Worm (Caenorhabditis elegans) whole organism, L2 larva: Measurements from ENCODE around the gene rnp-5.
A peak's percentile ranks its signal among the peaks of the same experiment; 100 is the strongest.

Experiments
- C34F6.9 ChIP-seq: fragments of 150-350 bp; optimal IDR thresholded peaks from 2 replicates; lab custom pipeline; 2014; ENCODE audit warnings: missing biosample characterization, missing genetic modification characterization
- F13H6.1 ChIP-seq: sonication (generic microtip); optimal IDR thresholded peaks from 2 replicates; lab custom pipeline; 2016; ENCODE audit warnings: missing genetic modification characterization, missing compliant biosample characterization
- R02D3.7 ChIP-seq: fragments of 150-350 bp; optimal IDR thresholded peaks from 2 replicates; lab custom pipeline; 2014; ENCODE audit warnings: missing biosample characterization, missing genetic modification characterization
- Y55F3AM.14 ChIP-seq: fragments of 200-800 bp; sonication (Bioruptor generic); optimal IDR thresholded peaks from 2 replicates; lab custom pipeline; 2018; ENCODE audit warnings: mild to moderate bottlenecking, missing genetic modification characterization, missing compliant biosample characterization
- ZK546.5 ChIP-seq: sonication (generic microtip); optimal IDR thresholded peaks from 2 replicates; lab custom pipeline; 2017; ENCODE audit warnings: missing biosample characterization, missing genetic modification characterization
- alr-1 ChIP-seq: fragments of 150-350 bp; optimal IDR thresholded peaks from 2 replicates; lab custom pipeline; 2014; ENCODE audit warnings: missing biosample characterization, missing genetic modification characterization
- aly-2 ChIP-seq: fragments of 150-350 bp; optimal IDR thresholded peaks from 2 replicates; lab custom pipeline; 2014; ENCODE audit warnings: missing biosample characterization, missing genetic modification characterization
- ama-1 ChIP-seq: fragments of 150-350 bp; optimal IDR thresholded peaks from 2 replicates; lab custom pipeline; 2018; ENCODE audit warnings: inconsistent platforms
- blmp-1 ChIP-seq: sonication (generic microtip); optimal IDR thresholded peaks from 2 replicates; lab custom pipeline; 2017; ENCODE audit warnings: missing genetic modification characterization, mild to moderate bottlenecking, missing compliant biosample characterization, antibody characterized with exemption, moderate library complexity; ENCODE audit not compliant: insufficient read depth
- ceh-16 ChIP-seq: fragments of 150-350 bp; optimal IDR thresholded peaks from 2 replicates; lab custom pipeline; 2014; ENCODE audit warnings: missing biosample characterization, missing genetic modification characterization
- ceh-82 ChIP-seq: fragments of 150-350 bp; optimal IDR thresholded peaks from 2 replicates; lab custom pipeline; 2014; ENCODE audit warnings: missing biosample characterization, missing genetic modification characterization
- crh-2 ChIP-seq: sonication (generic microtip); optimal IDR thresholded peaks from 2 replicates; lab custom pipeline; 2017; ENCODE audit warnings: missing biosample characterization, missing genetic modification characterization
- dmd-4 ChIP-seq: sonication (generic microtip); optimal IDR thresholded peaks from 2 replicates; lab custom pipeline; 2017; ENCODE audit warnings: missing biosample characterization, missing genetic modification characterization
- egl-27 ChIP-seq: sonication (generic microtip); optimal IDR thresholded peaks from 3 replicates; lab custom pipeline; 2017; ENCODE audit warnings: missing biosample characterization, missing genetic modification reagents, missing genetic modification characterization
- elt-3 ChIP-seq: sonication (generic microtip); optimal IDR thresholded peaks from 2 replicates; lab custom pipeline; 2017; ENCODE audit warnings: missing biosample characterization, missing genetic modification characterization
- fos-1 ChIP-seq: fragments of 150-350 bp; optimal IDR thresholded peaks from 2 replicates; lab custom pipeline; 2014; ENCODE audit warnings: missing biosample characterization, missing genetic modification characterization
- gmeb-1 ChIP-seq: fragments of 150-350 bp; optimal IDR thresholded peaks from 2 replicates; lab custom pipeline; 2014; ENCODE audit warnings: missing biosample characterization, missing genetic modification characterization
- lin-11 ChIP-seq: fragments of 150-350 bp; sonication (generic microtip); optimal IDR thresholded peaks from 2 replicates; lab custom pipeline; 2014; ENCODE audit warnings: missing biosample characterization, missing genetic modification characterization, inconsistent platforms, mixed read lengths
- lin-13 ChIP-seq: fragments of 150-350 bp; optimal IDR thresholded peaks from 2 replicates; lab custom pipeline; 2014; ENCODE audit warnings: missing biosample characterization, missing genetic modification reagents, missing genetic modification characterization
- lin-39 ChIP-seq: fragments of 150-350 bp; optimal IDR thresholded peaks from 2 replicates; lab custom pipeline; 2014; ENCODE audit warnings: missing biosample characterization, missing genetic modification reagents, missing genetic modification characterization
- lsy-2 ChIP-seq, 2 experiments: fragments of 150-350 bp in 1 of 2; sonication (generic microtip) in 1 of 2; optimal IDR thresholded peaks; 2 replicates each; lab custom pipeline; 2014 to 2017; ENCODE audit warnings: missing biosample characterization in 2 of 2, missing genetic modification characterization in 2 of 2
- mab-5 ChIP-seq: fragments of 150-350 bp; optimal IDR thresholded peaks from 2 replicates; lab custom pipeline; 2014; ENCODE audit warnings: missing biosample characterization, missing genetic modification characterization
- mbf-1 ChIP-seq: sonication (generic microtip); optimal IDR thresholded peaks from 2 replicates; lab custom pipeline; 2017; ENCODE audit warnings: missing biosample characterization, missing genetic modification characterization
- mdl-1 ChIP-seq, 2 experiments: fragments of 150-350 bp in 1 of 2; sonication (generic microtip) in 1 of 2; optimal IDR thresholded peaks; 2 replicates each; lab custom pipeline; 2017; ENCODE audit warnings: missing biosample characterization in 2 of 2, missing genetic modification characterization in 2 of 2
- nhr-10 ChIP-seq: sonication (generic microtip); optimal IDR thresholded peaks from 2 replicates; lab custom pipeline; 2017; ENCODE audit warnings: missing biosample characterization, missing genetic modification characterization
- nhr-11 ChIP-seq: fragments of 150-350 bp; optimal IDR thresholded peaks from 2 replicates; lab custom pipeline; 2014; ENCODE audit warnings: missing biosample characterization, missing genetic modification characterization
- nhr-129 ChIP-seq: fragments of 150-350 bp; optimal IDR thresholded peaks from 2 replicates; lab custom pipeline; 2014; ENCODE audit warnings: missing biosample characterization, missing genetic modification characterization
- nhr-21 ChIP-seq: fragments of 150-350 bp; optimal IDR thresholded peaks from 2 replicates; lab custom pipeline; 2014; ENCODE audit warnings: missing biosample characterization, missing genetic modification characterization
- nhr-23 ChIP-seq: fragments of 150-350 bp; optimal IDR thresholded peaks from 2 replicates; lab custom pipeline; 2014; ENCODE audit warnings: missing biosample characterization, missing genetic modification reagents, missing genetic modification characterization
- nhr-237 ChIP-seq: fragments of 150-350 bp; optimal IDR thresholded peaks from 2 replicates; lab custom pipeline; 2014; ENCODE audit warnings: missing biosample characterization, missing genetic modification characterization
- nhr-25 ChIP-seq: fragments of 150-350 bp; sonication (generic microtip); optimal IDR thresholded peaks from 3 replicates; lab custom pipeline; 2014; ENCODE audit warnings: missing biosample characterization, missing genetic modification characterization
- nhr-6 ChIP-seq: fragments of 150-350 bp; optimal IDR thresholded peaks from 2 replicates; lab custom pipeline; 2014; ENCODE audit warnings: missing biosample characterization, missing genetic modification characterization
- peb-1 ChIP-seq: fragments of 150-350 bp; optimal IDR thresholded peaks from 2 replicates; lab custom pipeline; 2014; ENCODE audit warnings: missing biosample characterization, missing genetic modification characterization
- sem-4 ChIP-seq: fragments of 150-350 bp; optimal IDR thresholded peaks from 2 replicates; lab custom pipeline; 2014; ENCODE audit warnings: missing biosample characterization, missing genetic modification reagents, missing genetic modification characterization
- skn-1 ChIP-seq: sonication (generic microtip); optimal IDR thresholded peaks from 2 replicates; lab custom pipeline; 2017; ENCODE audit warnings: missing biosample characterization, missing genetic modification characterization
- sma-3 ChIP-seq: sonication (generic microtip); optimal IDR thresholded peaks from 2 replicates; lab custom pipeline; 2016; ENCODE audit warnings: missing genetic modification reagents, missing genetic modification characterization, missing compliant biosample characterization
- sma-9 ChIP-seq, 2 experiments: fragments of 150-350 bp in 1 of 2; sonication (generic microtip) in 1 of 2; optimal IDR thresholded peaks; 2 replicates each; lab custom pipeline; 2014 to 2016; ENCODE audit warnings: missing genetic modification characterization in 2 of 2, mild to moderate bottlenecking in 1 of 2, missing biosample characterization in 1 of 2, missing compliant biosample characterization in 1 of 2, missing genetic modification reagents in 1 of 2, moderate library complexity in 1 of 2
- snpc-4 ChIP-seq: fragments of 150-350 bp; optimal IDR thresholded peaks from 2 replicates; lab custom pipeline; 2014; ENCODE audit warnings: missing biosample characterization, missing genetic modification characterization
- unc-55 ChIP-seq: fragments of 150-350 bp; sonication (generic microtip); optimal IDR thresholded peaks from 3 replicates; lab custom pipeline; 2014; ENCODE audit warnings: missing biosample characterization, missing genetic modification reagents, missing genetic modification characterization
- unc-62 ChIP-seq: fragments of 150-350 bp; optimal IDR thresholded peaks from 2 replicates; lab custom pipeline; 2014; ENCODE audit warnings: missing biosample characterization, missing genetic modification reagents, missing genetic modification characterization
- zag-1 ChIP-seq: fragments of 150-350 bp; optimal IDR thresholded peaks from 2 replicates; lab custom pipeline; 2014; ENCODE audit warnings: missing biosample characterization, missing genetic modification characterization
- ztf-1 ChIP-seq: fragments of 200-800 bp; sonication (Bioruptor generic); conservative IDR thresholded peaks from 2 replicates; pipeline ENCODE4 v1.3.6; 2022; ENCODE audit warnings: missing genetic modification characterization, missing compliant biosample characterization
- ztf-4 ChIP-seq: fragments of 150-350 bp; optimal IDR thresholded peaks from 2 replicates; lab custom pipeline; 2014; ENCODE audit warnings: missing biosample characterization, missing genetic modification characterization

Gene rnp-5

ce11 chrIII:835208-835607, 18.5 kb downstream of the rnp-5 start:
- TF ChIP-seq ama-1 (lab: Kevin White, UChicago) (peak; percentile 30), ztf-1 (GFP tag; lab: Robert Waterston, UW) (no peak)

DNA sequence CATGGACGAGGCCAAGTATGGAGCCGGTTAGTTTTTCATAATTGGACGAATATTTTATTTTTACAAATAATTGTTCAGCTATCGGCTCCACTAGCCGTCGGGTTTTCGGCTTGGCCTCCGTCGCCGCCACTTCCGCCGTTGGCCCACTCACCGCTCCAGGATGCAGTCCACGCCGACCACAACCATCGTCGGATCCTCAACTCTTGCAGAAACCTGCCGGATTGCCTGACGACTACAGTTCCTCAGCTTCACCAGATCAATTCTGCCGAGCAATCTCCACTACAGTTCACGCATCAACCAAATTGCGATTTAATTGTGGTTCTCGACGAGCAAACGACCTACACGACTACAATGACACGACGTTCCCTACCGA, 19.3 kb downstream of the rnp-5 start:
- no peak for TF ChIP-seq nhr-6 (tag; lab: Kevin White, UChicago)
- TF ChIP-seq Y55F3AM.14 (GFP tag; lab: Kevin White, UChicago) = peak; percentile 14

ce11 chrIII:833711-834442, 19.8 kb downstream of the rnp-5 start:
- TF ChIP-seq gmeb-1 = peak; percentile 69
- peak; percentile 92 for TF ChIP-seq sma-9 (GFP tag; optimal IDR thresholded peaks at IDR 0.05; lab: Kevin White, UChicago)
- TF ChIP-seq sma-9 (tag; optimal IDR thresholded peaks at IDR 0.05; lab: Kevin White, UChicago) = no peak
- peak; percentile 28 for TF ChIP-seq snpc-4 (tag; lab: Kevin White, UChicago)
- peak; percentile 97 for TF ChIP-seq C34F6.9 (tag; lab: Kevin White, UChicago)
- TF ChIP-seq Y55F3AM.14 (GFP tag; lab: Kevin White, UChicago) = peak; percentile 84
- no peak for TF ChIP-seq unc-62 (GFP tag; lab: Kevin White, UChicago)
- peak; percentile 67 to 89 for TF ChIP-seq lsy-2 (tag; optimal IDR thresholded peaks at IDR 0.05; lab: Kevin White, UChicago)
- peak; percentile 91 for TF ChIP-seq F13H6.1 (tag; lab: Kevin White, UChicago)
- TF ChIP-seq dmd-4 (tag; lab: Kevin White, UChicago) = no peak
- TF ChIP-seq zag-1 = peak; percentile 87
- TF ChIP-seq sem-4 (tag; lab: Kevin White, UChicago) = peak; percentile 88
- TF ChIP-seq crh-2 (tag; lab: Kevin White, UChicago) = peak; percentile 93
- peak; percentile 95 for TF ChIP-seq nhr-25 (tag; lab: Kevin White, UChicago)
- TF ChIP-seq elt-3 (tag; lab: Kevin White, UChicago) = no peak
- TF ChIP-seq lin-13 (GFP tag; lab: Kevin White, UChicago) = peak; percentile 78
- peak; percentile 94 for TF ChIP-seq nhr-21
- TF ChIP-seq nhr-129 = peak; percentile 100
- no peak for TF ChIP-seq ZK546.5 (tag; lab: Kevin White, UChicago)
- TF ChIP-seq nhr-237 (tag; lab: Kevin White, UChicago) = no peak
- TF ChIP-seq nhr-11 (tag; lab: Kevin White, UChicago) = no peak
- TF ChIP-seq R02D3.7 (tag; lab: Kevin White, UChicago) = no peak
- no peak for TF ChIP-seq aly-2 (tag; lab: Kevin White, UChicago)
- no peak for TF ChIP-seq nhr-23 (tag; lab: Kevin White, UChicago)
- TF ChIP-seq nhr-6 (tag; lab: Kevin White, UChicago) = peak; percentile 56
- TF ChIP-seq fos-1 (tag; lab: Kevin White, UChicago) = peak; percentile 99
- TF ChIP-seq mab-5 (tag; lab: Kevin White, UChicago) = peak; percentile 70
- peak; percentile 81 for TF ChIP-seq ztf-4 (tag; lab: Kevin White, UChicago)
- peak; percentile 35 for TF ChIP-seq skn-1
- TF ChIP-seq alr-1 = no peak
- TF ChIP-seq peb-1 = peak; percentile 49
- TF ChIP-seq egl-27 (tag; lab: Kevin White, UChicago) = peak; percentile 92
- TF ChIP-seq mdl-1 (tag; optimal IDR thresholded peaks at IDR 0.05; lab: Kevin White, UChicago) = peak; percentile 83 to 94
- TF ChIP-seq unc-55 (GFP tag; lab: Kevin White, UChicago) = peak; percentile 96
- TF ChIP-seq sma-3 (GFP tag; lab: Kevin White, UChicago) = peak; percentile 95
- peak; percentile 82 for TF ChIP-seq nhr-10 (tag; lab: Kevin White, UChicago)
- TF ChIP-seq ama-1 (lab: Kevin White, UChicago) = peak; percentile 94
- TF ChIP-seq lin-11 = peak; percentile 83
- no peak for TF ChIP-seq mbf-1 (tag; lab: Kevin White, UChicago)
- peak; percentile 82 for TF ChIP-seq ceh-16
- TF ChIP-seq ceh-82 = peak; percentile 3
- TF ChIP-seq lin-39 (tag; lab: Kevin White, UChicago) = no peak
- TF ChIP-seq blmp-1 (tag; lab: Kevin White, UChicago) = peak; percentile 84
